Worm (Caenorhabditis elegans) whole organism, L4 larva: ENCODE data around the gene Y46E12BL.2.

ENCODE experiments used
- D1046.2 ChIP-seq: fragments of 200-800 bp; sonication (Bioruptor generic); IDR thresholded peaks from 2 replicates; pipeline ENCODE4 v1.3.6; 2022; ENCODE audit warnings: missing genetic modification characterization, missing compliant biosample characterization
- F26F4.8 ChIP-seq: fragments of 200-800 bp; sonication (Bioruptor generic); conservative IDR thresholded peaks from 2 replicates; pipeline ENCODE4 v1.3.6; 2022; ENCODE audit warnings: missing genetic modification characterization, missing compliant biosample characterization
- F37D6.2 ChIP-seq: sonication (generic microtip); optimal IDR thresholded peaks from 2 replicates; lab custom pipeline; 2016; ENCODE audit warnings: mild to moderate bottlenecking, missing genetic modification characterization, missing compliant biosample characterization
- F44E2.7 ChIP-seq: fragments of 200-800 bp; sonication (Bioruptor generic); IDR thresholded peaks from 2 replicates; pipeline ENCODE4 v2.1.2; 2022; ENCODE audit warnings: missing genetic modification characterization, missing compliant biosample characterization
- Y105C5A.15 ChIP-seq: fragments of 200-800 bp; sonication (Bioruptor generic); IDR thresholded peaks from 2 replicates; pipeline ENCODE4 v1.3.6; 2022; ENCODE audit warnings: missing genetic modification characterization, missing compliant biosample characterization
- Y5F2A.4 ChIP-seq: fragments of 200-800 bp; sonication (Bioruptor generic); optimal IDR thresholded peaks from 2 replicates; lab custom pipeline; 2018; ENCODE audit warnings: mild to moderate bottlenecking, missing genetic modification characterization, missing compliant biosample characterization
- ZK546.5 ChIP-seq, 2 experiments: sonication (generic microtip); optimal IDR thresholded peaks; 2 replicates each; lab custom pipeline; 2017; ENCODE audit warnings: missing biosample characterization in 2 of 2, missing genetic modification characterization in 2 of 2
- aha-1 ChIP-seq: fragments of 150-350 bp; peaks from one replicate; lab custom pipeline; 2014; ENCODE audit warnings: missing biosample characterization, missing genetic modification characterization
- aly-2 ChIP-seq: sonication (generic microtip); optimal IDR thresholded peaks from 2 replicates; lab custom pipeline; 2018; ENCODE audit warnings: missing biosample characterization, missing genetic modification characterization
- ama-1 ChIP-seq: fragments of 150-350 bp; optimal IDR thresholded peaks from 2 replicates; lab custom pipeline; 2014; ENCODE audit warnings: inconsistent platforms, mixed read lengths
- arid-1 ChIP-seq: fragments of 200-800 bp; sonication (Bioruptor generic); conservative IDR thresholded peaks from 2 replicates; pipeline ENCODE4 v1.3.6; 2022; ENCODE audit warnings: missing genetic modification reagents, missing genetic modification characterization, missing compliant biosample characterization
- ceh-20 ChIP-seq: fragments of 200-800 bp; sonication (Bioruptor generic); IDR thresholded peaks from 2 replicates; pipeline ENCODE4 v1.3.6; 2022; ENCODE audit warnings: missing genetic modification reagents, missing genetic modification characterization, missing compliant biosample characterization
- ceh-82 ChIP-seq: sonication (generic microtip); optimal IDR thresholded peaks from 2 replicates; lab custom pipeline; 2017; ENCODE audit warnings: missing biosample characterization, missing genetic modification characterization
- cey-2 ChIP-seq: sonication (generic microtip); optimal IDR thresholded peaks from 3 replicates; lab custom pipeline; 2017; ENCODE audit warnings: missing genetic modification characterization, mild to moderate bottlenecking, missing compliant biosample characterization, antibody characterized with exemption, borderline replicate concordance; ENCODE audit not compliant: insufficient read depth
- daf-16 ChIP-seq, 3 experiments: sonication (generic microtip); optimal IDR thresholded peaks; 2 replicates each; lab custom pipeline; 2016 to 2017; ENCODE audit warnings: missing genetic modification characterization in 3 of 3, missing genetic modification reagents in 3 of 3, mild to moderate bottlenecking in 2 of 3, missing compliant biosample characterization in 2 of 3, missing biosample characterization in 1 of 3, moderate library complexity in 1 of 3
- dmd-6 ChIP-seq: fragments of 200-800 bp; sonication (Bioruptor generic); IDR thresholded peaks from 2 replicates; pipeline ENCODE4 v1.3.6; 2022; ENCODE audit warnings: missing genetic modification reagents, missing genetic modification characterization, missing compliant biosample characterization
- dmd-8 ChIP-seq: fragments of 200-800 bp; sonication (Bioruptor generic); IDR thresholded peaks from 2 replicates; pipeline ENCODE4 v1.3.6; 2022; ENCODE audit warnings: missing genetic modification characterization, missing compliant biosample characterization
- dmd-9 ChIP-seq: fragments of 200-800 bp; sonication (Bioruptor generic); IDR thresholded peaks from 2 replicates; pipeline ENCODE4 v1.3.6; 2022; ENCODE audit warnings: missing genetic modification reagents, missing genetic modification characterization, missing compliant biosample characterization
- duxl-1 ChIP-seq: sonication (generic microtip); optimal IDR thresholded peaks from 2 replicates; lab custom pipeline; 2016; ENCODE audit warnings: mild to moderate bottlenecking, missing genetic modification characterization, moderate library complexity, missing compliant biosample characterization; ENCODE audit not compliant: poor library complexity
- egl-43 ChIP-seq: fragments of 200-800 bp; sonication (Bioruptor generic); IDR thresholded peaks from 2 replicates; pipeline ENCODE4 v1.3.6; 2022; ENCODE audit warnings: missing genetic modification reagents, missing genetic modification characterization, missing compliant biosample characterization
- gei-8 ChIP-seq: fragments of 200-800 bp; sonication (Bioruptor generic); optimal IDR thresholded peaks from 2 replicates; lab custom pipeline; 2018; ENCODE audit warnings: mild to moderate bottlenecking, missing genetic modification characterization, missing compliant biosample characterization
- hlh-11 ChIP-seq: fragments of 200-800 bp; sonication (Bioruptor generic); optimal IDR thresholded peaks from 2 replicates; lab custom pipeline; 2018; ENCODE audit warnings: mild to moderate bottlenecking, missing genetic modification characterization, missing compliant biosample characterization
- hlh-30 ChIP-seq: sonication (generic microtip); optimal IDR thresholded peaks from 2 replicates; lab custom pipeline; 2017; ENCODE audit warnings: antibody characterized with exemption, mild to moderate bottlenecking, missing genetic modification characterization, missing compliant biosample characterization; ENCODE audit not compliant: insufficient read depth
- lim-7 ChIP-seq: fragments of 200-800 bp; sonication (Bioruptor generic); IDR thresholded peaks from 2 replicates; pipeline ENCODE4 v1.3.6; 2022; ENCODE audit warnings: missing genetic modification characterization, missing compliant biosample characterization
- lin-13 ChIP-seq: fragments of 150-350 bp; optimal IDR thresholded peaks from 2 replicates; lab custom pipeline; 2014; ENCODE audit warnings: missing biosample characterization, missing genetic modification reagents, missing genetic modification characterization
- lin-29 ChIP-seq: fragments of 200-800 bp; sonication (Bioruptor generic); IDR thresholded peaks from 2 replicates; pipeline ENCODE4 v1.3.6; 2022; ENCODE audit warnings: missing genetic modification reagents, missing genetic modification characterization, missing compliant biosample characterization
- lir-3 ChIP-seq: sonication (generic microtip); optimal IDR thresholded peaks from 2 replicates; lab custom pipeline; 2016; ENCODE audit warnings: mild to moderate bottlenecking, missing genetic modification characterization, missing compliant biosample characterization
- mep-1 ChIP-seq: fragments of 150-350 bp; sonication (generic microtip); optimal IDR thresholded peaks from 3 replicates; lab custom pipeline; 2014; ENCODE audit warnings: missing biosample characterization, missing genetic modification characterization
- mes-2 ChIP-seq: sonication (generic microtip); optimal IDR thresholded peaks from 2 replicates; lab custom pipeline; 2016; ENCODE audit warnings: missing genotype, mild to moderate bottlenecking, missing genetic modification characterization, missing compliant biosample characterization; ENCODE audit not compliant: poor library complexity, severe bottlenecking
- nhr-10 ChIP-seq: fragments of 150-350 bp; optimal IDR thresholded peaks from 2 replicates; lab custom pipeline; 2014; ENCODE audit warnings: missing biosample characterization, missing genetic modification characterization
- nhr-102 ChIP-seq: sonication (generic microtip); optimal IDR thresholded peaks from 2 replicates; lab custom pipeline; 2016; ENCODE audit warnings: mild to moderate bottlenecking, missing genetic modification characterization, moderate library complexity, missing compliant biosample characterization
- nhr-11 ChIP-seq: fragments of 150-350 bp; optimal IDR thresholded peaks from 2 replicates; lab custom pipeline; 2014; ENCODE audit warnings: missing biosample characterization, missing genetic modification characterization
- nhr-111 ChIP-seq: fragments of 200-800 bp; sonication (Bioruptor generic); optimal IDR thresholded peaks from 2 replicates; lab custom pipeline; 2018; ENCODE audit warnings: mild to moderate bottlenecking, missing genetic modification characterization, missing compliant biosample characterization
- nhr-237 ChIP-seq: sonication (generic microtip); optimal IDR thresholded peaks from 2 replicates; lab custom pipeline; 2017; ENCODE audit warnings: missing biosample characterization, missing genetic modification characterization
- nhr-25 ChIP-seq: sonication (generic microtip); optimal IDR thresholded peaks from 2 replicates; lab custom pipeline; 2017; ENCODE audit warnings: missing genetic modification characterization, mild to moderate bottlenecking, missing compliant biosample characterization, antibody characterized with exemption, moderate library complexity, borderline replicate concordance; ENCODE audit not compliant: insufficient read depth
- nhr-28 ChIP-seq: fragments of 150-350 bp; optimal IDR thresholded peaks from 2 replicates; lab custom pipeline; 2014; ENCODE audit warnings: missing biosample characterization, missing genetic modification characterization
- nhr-42 ChIP-seq: fragments of 200-800 bp; sonication (Bioruptor generic); IDR thresholded peaks from 2 replicates; pipeline ENCODE4 v1.3.6; 2022; ENCODE audit warnings: missing genetic modification characterization, missing compliant biosample characterization
- nhr-6 ChIP-seq: fragments of 150-350 bp; optimal IDR thresholded peaks from 2 replicates; lab custom pipeline; 2014; ENCODE audit warnings: missing biosample characterization, missing genetic modification characterization
- nhr-76 ChIP-seq: fragments of 150-350 bp; optimal IDR thresholded peaks from 2 replicates; lab custom pipeline; 2014; ENCODE audit warnings: missing biosample characterization, missing genetic modification characterization
- pqm-1 ChIP-seq: sonication (generic microtip); optimal IDR thresholded peaks from 2 replicates; lab custom pipeline; 2017; ENCODE audit warnings: missing biosample characterization, missing genetic modification characterization
- set-16 ChIP-seq: fragments of 200-800 bp; sonication (Bioruptor generic); IDR thresholded peaks from 2 replicates; pipeline ENCODE4 v1.3.6; 2022; ENCODE audit warnings: missing genetic modification reagents, missing genetic modification characterization, missing compliant biosample characterization
- snpc-4 ChIP-seq: fragments of 150-350 bp; optimal IDR thresholded peaks from 2 replicates; lab custom pipeline; 2014; ENCODE audit warnings: missing biosample characterization, missing genetic modification characterization
- tag-97 ChIP-seq: fragments of 200-800 bp; sonication (Bioruptor generic); IDR thresholded peaks from 2 replicates; pipeline ENCODE4 v1.3.6; 2022; ENCODE audit warnings: missing genetic modification characterization, missing compliant biosample characterization
- tra-1 ChIP-seq: fragments of 200-800 bp; sonication (Bioruptor generic); IDR thresholded peaks from 2 replicates; pipeline ENCODE4 v1.3.6; 2022; ENCODE audit warnings: missing genetic modification reagents, missing genetic modification characterization, missing compliant biosample characterization
- unc-39 ChIP-seq: sonication (generic microtip); optimal IDR thresholded peaks from 2 replicates; lab custom pipeline; 2017; ENCODE audit warnings: missing biosample characterization, missing genetic modification characterization
- zag-1 ChIP-seq: fragments of 150-350 bp; optimal IDR thresholded peaks from 2 replicates; lab custom pipeline; 2014; ENCODE audit warnings: missing biosample characterization, missing genetic modification characterization
- zfp-3 ChIP-seq: fragments of 200-800 bp; sonication (Bioruptor generic); conservative IDR thresholded peaks from 2 replicates; pipeline ENCODE4 v1.3.6; 2022; ENCODE audit warnings: missing genetic modification reagents, missing genetic modification characterization, missing compliant biosample characterization
- ztf-7 ChIP-seq: fragments of 150-350 bp; optimal IDR thresholded peaks from 2 replicates; lab custom pipeline; 2014; ENCODE audit warnings: missing biosample characterization, missing genetic modification characterization

Gene Y46E12BL.2

ce11 chrII:15239681-15240080, 6.9 kb downstream of the Y46E12BL.2 start:
- TF ChIP-seq set-16 (GFP tag; lab: Robert Waterston, UW) (peak; percentile 81), lir-3 (tag; lab: Kevin White, UChicago) (no peak), cey-2 (tag; lab: Kevin White, UChicago) (no peak)

ce11 chrII:15244870-15245269, 12.1 kb downstream of the Y46E12BL.2 start:
- TF ChIP-seq ztf-7 (tag; lab: Kevin White, UChicago) = no peak
- no peak for TF ChIP-seq F26F4.8
- TF ChIP-seq nhr-42 = peak; percentile 55; the same call in 1 of the 2 replicates
- TF ChIP-seq zfp-3 = 0 out of 2 replicates have a peak, but pooled peaks have one; percentile 33

ce11 chrII:15251593-15251992, 18.8 kb downstream of the Y46E12BL.2 start, which contains the start of gene tig-3:
TSS of gene tig-3 (minus strand) at chrII:15251792.
- TF ChIP-seq egl-43 (GFP tag; lab: Robert Waterston, UW) (no peak), lin-13 (GFP tag; lab: Kevin White, UChicago) (no peak), ama-1 (lab: Kevin White, UChicago) (no peak), lim-7 (GFP tag; lab: Robert Waterston, UW) (no peak), dmd-9 (GFP tag; lab: Robert Waterston, UW) (no peak), aly-2 (tag; lab: Kevin White, UChicago) (no peak), F44E2.7 (GFP tag; lab: Robert Waterston, UW) (no peak), nhr-6 (tag; lab: Kevin White, UChicago) (no peak), nhr-28 (peak; percentile 7), mep-1 (tag; lab: Kevin White, UChicago) (no peak), nhr-237 (tag; lab: Kevin White, UChicago) (no peak), ZK546.5 (tag; optimal IDR thresholded peaks at IDR 0.05; lab: Kevin White, UChicago) (no peak), cey-2 (tag; lab: Kevin White, UChicago) (no peak), Y5F2A.4 (GFP tag; lab: Kevin White, UChicago) (no peak), aha-1 (tag; lab: Kevin White, UChicago) (no peak), F37D6.2 (tag; lab: Kevin White, UChicago) (no peak), nhr-11 (no peak), arid-1 (GFP tag; lab: Robert Waterston, UW) (no peak), ceh-20 (GFP tag; lab: Robert Waterston, UW) (no peak), snpc-4 (tag; lab: Kevin White, UChicago) (no peak), nhr-102 (tag; lab: Kevin White, UChicago) (peak; percentile 64), Y105C5A.15 (no peak), dmd-6 (GFP tag; lab: Robert Waterston, UW) (peak; percentile 94), pqm-1 (tag; lab: Kevin White, UChicago) (peak; percentile 4), duxl-1 (tag; lab: Kevin White, UChicago) (no peak), lin-29 (no peak), mes-2 (tag; lab: Kevin White, UChicago) (no peak), hlh-30 (tag; lab: Kevin White, UChicago) (no peak), gei-8 (GFP tag; lab: Kevin White, UChicago) (no peak), tag-97 (GFP tag; lab: Robert Waterston, UW) (no peak), dmd-8 (GFP tag; lab: Robert Waterston, UW) (no peak), set-16 (GFP tag; lab: Robert Waterston, UW) (no peak), nhr-76 (no peak), nhr-42 (no peak), nhr-111 (GFP tag; lab: Kevin White, UChicago) (no peak), zag-1 (tag; lab: Kevin White, UChicago) (no peak), daf-16 (GFP tag; optimal IDR thresholded peaks at IDR 0.05; lab: Kevin White, UChicago) (peak in 1 of 2 experiments; percentile 88), daf-16 (tag; optimal IDR thresholded peaks at IDR 0.05; lab: Kevin White, UChicago) (peak; percentile 75), ceh-82 (tag; lab: Kevin White, UChicago) (no peak), hlh-11 (tag; lab: Kevin White, UChicago) (peak; percentile 73), D1046.2 (GFP tag; lab: Robert Waterston, UW) (no peak), tra-1 (GFP tag; lab: Robert Waterston, UW) (0 out of 2 replicates have a peak, but pooled peaks have one; percentile 43), nhr-10 (tag; lab: Kevin White, UChicago) (no peak), nhr-25 (tag; lab: Kevin White, UChicago) (no peak), unc-39 (no peak)
